Fruit fly (Drosophila melanogaster) whole organism, embryonic: Measurements from ENCODE around the gene CG34291.

Experiments
- CG10462 ChIP-seq: fragments of 200-800 bp; sonication (Bioruptor generic); optimal IDR thresholded peaks from 2 replicates; lab custom pipeline; 2016; ENCODE audit warnings: missing biosample characterization, missing genetic modification characterization
- CG10654 ChIP-seq: fragments of 200-800 bp; sonication (Bioruptor generic); optimal IDR thresholded peaks from 2 replicates; lab custom pipeline; 2016; ENCODE audit warnings: missing biosample characterization, missing genetic modification characterization
- CG11504 ChIP-seq: fragments of 200-800 bp; sonication (Bioruptor generic); optimal IDR thresholded peaks from 3 replicates; lab custom pipeline; 2019; ENCODE audit warnings: missing biosample characterization, mild to moderate bottlenecking, missing genetic modification characterization, moderate library complexity
- CG11695 ChIP-seq: fragments of 200-800 bp; sonication (Bioruptor generic); IDR thresholded peaks from 3 replicates; pipeline ENCODE4 v1.3.6; 2022; ENCODE audit warnings: missing biosample characterization, missing genetic modification characterization
- CG11696 ChIP-seq: fragments of 200-800 bp; sonication (Bioruptor generic); IDR thresholded peaks from 2 replicates; pipeline ENCODE4 v1.3.6; 2022; ENCODE audit warnings: missing biosample characterization, missing genetic modification characterization
- CG12071 ChIP-seq: fragments of 200-800 bp; sonication (Bioruptor generic); optimal IDR thresholded peaks from 3 replicates; lab custom pipeline; 2018; ENCODE audit warnings: missing biosample characterization, mild to moderate bottlenecking, missing genetic modification characterization
- CG14441 ChIP-seq: fragments of 200-800 bp; sonication (Bioruptor generic); IDR thresholded peaks from 2 replicates; pipeline ENCODE4 v1.3.6; 2022; ENCODE audit warnings: missing biosample characterization, missing genetic modification characterization
- CG14860 ChIP-seq: fragments of 200-800 bp; sonication (Bioruptor generic); IDR thresholded peaks from 3 replicates; pipeline ENCODE4 v1.3.6; 2022; ENCODE audit warnings: missing biosample characterization, missing genetic modification characterization; ENCODE audit not compliant: partially characterized antibody
- CG1603 ChIP-seq: fragments of 200-800 bp; sonication (Bioruptor generic); optimal IDR thresholded peaks from 2 replicates; lab custom pipeline; 2019; ENCODE audit warnings: missing biosample characterization, mild to moderate bottlenecking, missing genetic modification characterization, moderate library complexity
- CG16863 ChIP-seq: fragments of 200-800 bp; sonication (Bioruptor generic); optimal IDR thresholded peaks from 3 replicates; lab custom pipeline; 2016; ENCODE audit warnings: missing biosample characterization, missing genetic modification characterization
- CG17568 ChIP-seq: fragments of 200-800 bp; sonication (Bioruptor generic); optimal IDR thresholded peaks from 2 replicates; lab custom pipeline; 2018; ENCODE audit warnings: missing biosample characterization, mild to moderate bottlenecking, missing genetic modification characterization, moderate library complexity
- CG18599 ChIP-seq: fragments of 200-800 bp; sonication (Bioruptor generic); optimal IDR thresholded peaks from 3 replicates; lab custom pipeline; 2017; ENCODE audit warnings: missing biosample characterization, missing genetic modification characterization, mild to moderate bottlenecking, moderate library complexity, missing genetic modification reagents
- CG32767 ChIP-seq: fragments of 200-800 bp; sonication (Bioruptor generic); IDR thresholded peaks from 2 replicates; pipeline ENCODE4 v1.3.6; 2022; ENCODE audit warnings: missing biosample characterization, missing genetic modification characterization
- CG34422 ChIP-seq: fragments of 200-800 bp; sonication (Bioruptor generic); IDR thresholded peaks from 3 replicates; pipeline ENCODE4 v1.3.6; 2022; ENCODE audit warnings: missing biosample characterization, missing genetic modification characterization
- CG3995 ChIP-seq: fragments of 200-800 bp; sonication (Bioruptor generic); optimal IDR thresholded peaks from 3 replicates; lab custom pipeline; 2016; ENCODE audit warnings: missing biosample characterization, missing genetic modification characterization
- CG43689 ChIP-seq: fragments of 200-800 bp; sonication (Bioruptor generic); IDR thresholded peaks from 2 replicates; pipeline ENCODE4 v1.3.6; 2022; ENCODE audit warnings: missing biosample characterization, missing genetic modification characterization
- CG6272 ChIP-seq: fragments of 200-800 bp; sonication (Bioruptor generic); IDR thresholded peaks from 2 replicates; pipeline ENCODE4 v1.3.6; 2022; ENCODE audit warnings: missing biosample characterization, missing genetic modification characterization
- CG6765 ChIP-seq: fragments of 200-800 bp; sonication (Bioruptor generic); optimal IDR thresholded peaks from 3 replicates; lab custom pipeline; 2017; ENCODE audit warnings: missing biosample characterization, mild to moderate bottlenecking, missing genetic modification characterization
- CG6791 ChIP-seq: fragments of 200-800 bp; sonication (Bioruptor generic); IDR thresholded peaks from 3 replicates; pipeline ENCODE4 v1.3.6; 2022; ENCODE audit warnings: missing biosample characterization, missing genetic modification characterization; ENCODE audit not compliant: partially characterized antibody
- CG8290 ChIP-seq, 3 experiments: fragments of 200-800 bp; sonication (Bioruptor generic); optimal IDR thresholded peaks; 2 replicates each; lab custom pipeline; 2016 to 2019; ENCODE audit warnings: missing biosample characterization in 3 of 3, missing genetic modification characterization in 3 of 3, mild to moderate bottlenecking in 2 of 3, moderate library complexity in 1 of 3
- D19A ChIP-seq: fragments of 200-800 bp; optimal IDR thresholded peaks from 3 replicates; lab custom pipeline; 2019; ENCODE audit warnings: missing biosample characterization, mild to moderate bottlenecking, missing genetic modification characterization, moderate library complexity
- E2f2 ChIP-seq: fragments of 200-800 bp; sonication (Bioruptor generic); IDR thresholded peaks from 2 replicates; pipeline ENCODE4 v1.3.6; 2022; ENCODE audit warnings: missing biosample characterization, missing genetic modification characterization
- Hand ChIP-seq: fragments of 200-800 bp; sonication (Bioruptor generic); optimal IDR thresholded peaks from 2 replicates; lab custom pipeline; 2017; ENCODE audit warnings: mild to moderate bottlenecking, missing biosample characterization, missing genetic modification reagents, missing genetic modification characterization
- Mrtf ChIP-seq: fragments of 200-800 bp; sonication (Bioruptor generic); IDR thresholded peaks from 3 replicates; pipeline ENCODE4 v1.3.6; 2022; ENCODE audit warnings: missing biosample characterization, missing genetic modification characterization
- NFAT ChIP-seq: fragments of 200-800 bp; sonication (Bioruptor generic); IDR thresholded peaks from 2 replicates; pipeline ENCODE4 v1.3.6; 2022; ENCODE audit warnings: missing biosample characterization, missing genetic modification characterization
- NfI ChIP-seq: fragments of 200-800 bp; sonication (Bioruptor generic); optimal IDR thresholded peaks from 3 replicates; lab custom pipeline; 2018; ENCODE audit warnings: missing biosample characterization, mild to moderate bottlenecking, missing genetic modification characterization, moderate library complexity
- Pdp1 ChIP-seq, 2 experiments: fragments of 200-800 bp; sonication (Bioruptor generic); optimal IDR thresholded peaks; 3 replicates each; lab custom pipeline; 2016; ENCODE audit warnings: missing biosample characterization in 2 of 2, missing genetic modification characterization in 2 of 2, mild to moderate bottlenecking in 1 of 2, moderate library complexity in 1 of 2
- amos ChIP-seq: fragments of 200-800 bp; sonication (Bioruptor generic); IDR thresholded peaks from 2 replicates; pipeline ENCODE4 v1.3.6; 2022; ENCODE audit warnings: missing biosample characterization, missing genetic modification characterization; ENCODE audit not compliant: partially characterized antibody
- bsh ChIP-seq, 2 experiments: fragments of 200-800 bp; sonication (Bioruptor generic); optimal IDR thresholded peaks; 2 replicates each; lab custom pipeline; 2017 to 2018; ENCODE audit warnings: mild to moderate bottlenecking in 2 of 2, missing biosample characterization in 2 of 2, missing genetic modification characterization in 2 of 2, moderate library complexity in 1 of 2
- caup ChIP-seq: fragments of 200-800 bp; sonication (Bioruptor generic); optimal IDR thresholded peaks from 3 replicates; lab custom pipeline; 2017; ENCODE audit warnings: missing biosample characterization, mild to moderate bottlenecking, missing genetic modification characterization, moderate library complexity; ENCODE audit not compliant: severe bottlenecking
- crp ChIP-seq, 2 experiments: fragments of 200-800 bp; sonication (Bioruptor generic); optimal IDR thresholded peaks; 2 replicates in 1 of 2; 3 replicates in 1 of 2; lab custom pipeline; 2017; ENCODE audit warnings: missing biosample characterization in 2 of 2, missing genetic modification characterization in 2 of 2, mild to moderate bottlenecking in 1 of 2, moderate library complexity in 1 of 2
- hkb ChIP-seq, 2 experiments: fragments of 200-800 bp in 1 of 2; fragments of >200 bp in 1 of 2; sonication (Bioruptor generic) in 1 of 2; IDR thresholded peaks in 1 of 2; optimal IDR thresholded peaks in 1 of 2; 2 replicates each; pipeline versions ENCODE4 v1.3.6 to Lab custom; 2017 to 2022; ENCODE audit warnings: missing biosample characterization in 1 of 2, missing genetic modification characterization in 1 of 2
- jigr1 ChIP-seq: fragments of 200-800 bp; sonication (Bioruptor generic); IDR thresholded peaks from 3 replicates; pipeline ENCODE4 v1.3.6; 2022; ENCODE audit warnings: missing biosample characterization, missing genetic modification characterization
- lov ChIP-seq, 2 experiments: fragments of 200-800 bp in 1 of 2; fragments of >200 bp in 1 of 2; sonication (Bioruptor generic) in 1 of 2; IDR thresholded peaks in 1 of 2; optimal IDR thresholded peaks in 1 of 2; 2 replicates in 1 of 2; 3 replicates in 1 of 2; pipeline versions ENCODE4 v1.3.6 to Lab custom; 2017 to 2022; ENCODE audit warnings: missing biosample characterization in 1 of 2, missing genetic modification characterization in 1 of 2
- maf-S ChIP-seq: fragments of 200-800 bp; sonication (Bioruptor generic); optimal IDR thresholded peaks from 2 replicates; lab custom pipeline; 2016; ENCODE audit warnings: missing biosample characterization, missing genetic modification characterization
- nom ChIP-seq: fragments of 200-800 bp; sonication (Bioruptor generic); optimal IDR thresholded peaks from 2 replicates; lab custom pipeline; 2017; ENCODE audit warnings: missing biosample characterization, missing genetic modification characterization, mild to moderate bottlenecking, moderate library complexity, missing genetic modification reagents
- pb ChIP-seq: fragments of 200-800 bp; sonication (Bioruptor generic); optimal IDR thresholded peaks from 3 replicates; lab custom pipeline; 2016; ENCODE audit warnings: missing biosample characterization, missing genetic modification characterization
- pfk ChIP-seq: fragments of 200-800 bp; sonication (Bioruptor generic); optimal IDR thresholded peaks from 2 replicates; lab custom pipeline; 2018; ENCODE audit warnings: missing biosample characterization, mild to moderate bottlenecking, missing genetic modification characterization, moderate library complexity
- pita ChIP-seq: fragments of 200-800 bp; sonication (Bioruptor generic); optimal IDR thresholded peaks from 2 replicates; lab custom pipeline; 2017; ENCODE audit warnings: missing biosample characterization, mild to moderate bottlenecking, missing genetic modification characterization
- repo ChIP-seq: fragments of 200-800 bp; sonication (Bioruptor generic); optimal IDR thresholded peaks from 2 replicates; lab custom pipeline; 2016; ENCODE audit warnings: missing biosample characterization, missing genetic modification characterization
- slou ChIP-seq: fragments of 200-800 bp; sonication (Bioruptor generic); optimal IDR thresholded peaks from 3 replicates; lab custom pipeline; 2016; ENCODE audit warnings: missing biosample characterization, missing genetic modification characterization
- sob ChIP-seq: fragments of 200-800 bp; sonication (Bioruptor generic); IDR thresholded peaks from 2 replicates; pipeline ENCODE4 v1.3.6; 2022; ENCODE audit warnings: missing biosample characterization, missing genetic modification characterization
- sr ChIP-seq: fragments of 200-800 bp; sonication (Bioruptor generic); IDR thresholded peaks from 3 replicates; pipeline ENCODE4 v1.3.6; 2022; ENCODE audit warnings: missing biosample characterization, missing genetic modification characterization
- twi ChIP-seq: fragments of 200-800 bp; optimal IDR thresholded peaks from 2 replicates; lab custom pipeline; 2019; ENCODE audit warnings: missing biosample characterization, mild to moderate bottlenecking, missing genetic modification characterization, moderate library complexity
- tx ChIP-seq: fragments of 200-800 bp; sonication (Bioruptor generic); optimal IDR thresholded peaks from 2 replicates; lab custom pipeline; 2016; ENCODE audit warnings: missing biosample characterization, missing genetic modification characterization
- wor ChIP-seq: fragments of 200-800 bp; sonication (Bioruptor generic); IDR thresholded peaks from 2 replicates; pipeline ENCODE4 v1.3.6; 2022; ENCODE audit warnings: missing biosample characterization, missing genetic modification characterization

CG34291 gene

dm6 chr3R:26461226-26461805 is 35.7 kb upstream of the CG34291 start, which contains the start of gene CG5455 (continued):
- no peak for TF ChIP-seq CG10654 (GFP tag; lab: Kevin White, UChicago)
- TF ChIP-seq NfI (GFP tag; lab: Kevin White, UChicago) = peak; percentile 16
- TF ChIP-seq E2f2 (GFP tag; lab: Robert Waterston, UW) = peak; percentile 94
- no peak for TF ChIP-seq twi (tag; lab: Kevin White, UChicago)
- peak; percentile 3 for TF ChIP-seq CG1603
- peak in 1 of 2 experiments; percentile 87 for TF ChIP-seq Pdp1 (GFP tag; optimal IDR thresholded peaks at IDR 0.05; lab: Kevin White, UChicago)
- 0 out of 2 replicates have a peak, but pooled peaks have one; percentile 13 for TF ChIP-seq CG6272
- TF ChIP-seq pfk = peak; percentile 41
- peak; percentile 75 for TF ChIP-seq CG11504 (tag; lab: Kevin White, UChicago)
- TF ChIP-seq slou = no peak
- no peak for TF ChIP-seq CG3995
- TF ChIP-seq CG32767 (GFP tag; lab: Robert Waterston, UW) = peak; percentile 47; the same call in 1 of the 2 replicates
- 0 out of 2 replicates have a peak, but pooled peaks have one; percentile 39 for TF ChIP-seq CG43689 (GFP tag; lab: Robert Waterston, UW)
- 0 out of 3 replicates have a peak, but pooled peaks have one; percentile 25 for TF ChIP-seq CG11695 (GFP tag; lab: Robert Waterston, UW)
- TF ChIP-seq NFAT = peak; percentile 75
- TF ChIP-seq CG10462 (GFP tag; lab: Kevin White, UChicago) = no peak
- TF ChIP-seq sob (GFP tag; lab: Robert Waterston, UW) = peak; percentile 88
- peak in 1 of 2 experiments; percentile 76 for TF ChIP-seq crp (GFP tag; optimal IDR thresholded peaks at IDR 0.05; lab: Kevin White, UChicago)
- no peak for TF ChIP-seq CG8290 (GFP tag; optimal IDR thresholded peaks at IDR 0.05; lab: Kevin White, UChicago)
- TF ChIP-seq CG8290 (tag; optimal IDR thresholded peaks at IDR 0.05; lab: Kevin White, UChicago) = peak in 1 of 2 experiments; percentile 89
- TF ChIP-seq CG34422 (GFP tag; lab: Robert Waterston, UW) = peak; percentile 54; the same call in 1 of the 3 replicates
- TF ChIP-seq pb = peak; percentile 23
- peak; percentile 15 for TF ChIP-seq CG6765
- peak; percentile 59 for TF ChIP-seq CG17568 (GFP tag; lab: Kevin White, UChicago)
- peak; percentile 16 to 65 for TF ChIP-seq bsh (GFP tag; optimal IDR thresholded peaks at IDR 0.05; lab: Kevin White, UChicago)
- peak; percentile 85 for TF ChIP-seq CG12071
- peak; percentile 21 for TF ChIP-seq tx (GFP tag; lab: Kevin White, UChicago)
- peak; percentile 35 for TF ChIP-seq Hand (GFP tag; lab: Kevin White, UChicago)
- peak; percentile 39; the same call in 1 of the 3 replicates for TF ChIP-seq Mrtf (GFP tag; lab: Robert Waterston, UW)
- peak; percentile 80 for TF ChIP-seq caup
- 0 out of 2 replicates have a peak, but pooled peaks have one; percentile 19 for TF ChIP-seq CG11696 (GFP tag; lab: Robert Waterston, UW)
- peak; percentile 35; the same call in 1 of the 2 replicates for TF ChIP-seq CG14441 (GFP tag; lab: Robert Waterston, UW)
- peak; percentile 49; the same call in 1 of the 2 replicates for TF ChIP-seq amos (GFP tag; lab: Robert Waterston, UW)
- TF ChIP-seq D19A (tag; lab: Kevin White, UChicago) = no peak
- no peak for TF ChIP-seq jigr1 (GFP tag; lab: Robert Waterston, UW)
- no peak for TF ChIP-seq pita (GFP tag; lab: Kevin White, UChicago)
- TF ChIP-seq wor = no peak
- TF ChIP-seq CG6791 (GFP tag; lab: Robert Waterston, UW) = 0 out of 3 replicates have a peak, but pooled peaks have one; percentile 49
- TF ChIP-seq CG14860 (GFP tag; lab: Robert Waterston, UW) = no peak
- peak; percentile 66; the same call in 2 of the 3 replicates for TF ChIP-seq sr (GFP tag; lab: Robert Waterston, UW)
- TF ChIP-seq nom (GFP tag; lab: Kevin White, UChicago) = peak; percentile 72
- no peak for TF ChIP-seq hkb (optimal IDR thresholded peaks at IDR 0.05; lab: Kevin White, UChicago)
- TF ChIP-seq hkb (GFP tag; IDR thresholded peaks at IDR 0.05; lab: Robert Waterston, UW) = peak; percentile 74
- TF ChIP-seq CG16863 (GFP tag; lab: Kevin White, UChicago) = peak; percentile 30
- peak; percentile 2 for TF ChIP-seq maf-S
- TF ChIP-seq repo = peak; percentile 11
- peak; percentile 64 for TF ChIP-seq CG18599 (GFP tag; lab: Kevin White, UChicago)
- TF ChIP-seq lov (optimal IDR thresholded peaks at IDR 0.05; lab: Kevin White, UChicago) = no peak
- TF ChIP-seq lov (GFP tag; IDR thresholded peaks at IDR 0.05; lab: Robert Waterston, UW) = peak; percentile 50; the same call in 1 of the 3 replicates
